Worm (Caenorhabditis elegans) whole organism, midembryonic: ENCODE data around the gene srbc-51.
"Not testable (repeated sequence)": the region's sequence is repeated elsewhere in the genome, so short reads cannot be mapped to it uniquely, and the experiment has no call there.

ENCODE experiments used
- T22C8.4 ChIP-seq: fragments of 200-800 bp; sonication (Bioruptor generic); IDR thresholded peaks from 2 replicates; pipeline ENCODE4 v1.3.6; 2022; ENCODE audit warnings: missing genetic modification characterization, missing compliant biosample characterization
- cog-1 ChIP-seq: sonication (generic microtip); optimal IDR thresholded peaks from 2 replicates; lab custom pipeline; 2016; ENCODE audit warnings: missing genetic modification characterization, missing compliant biosample characterization
- klf-2 ChIP-seq: fragments of 200-800 bp; sonication (Bioruptor generic); conservative IDR thresholded peaks from 2 replicates; pipeline ENCODE4 v1.3.6; 2022; ENCODE audit warnings: missing genetic modification reagents, missing genetic modification characterization, missing compliant biosample characterization
- med-1 ChIP-seq: sonication (generic microtip); optimal IDR thresholded peaks from 2 replicates; lab custom pipeline; 2017; ENCODE audit warnings: missing genetic modification characterization, mild to moderate bottlenecking, missing compliant biosample characterization, antibody characterized with exemption, missing genetic modification reagents; ENCODE audit not compliant: insufficient read depth
- ref-1 ChIP-seq: fragments of 200-800 bp; sonication (Bioruptor generic); conservative IDR thresholded peaks from 2 replicates; pipeline ENCODE4 v1.3.6; 2022; ENCODE audit warnings: missing genetic modification reagents, missing genetic modification characterization, missing compliant biosample characterization

DNA sequence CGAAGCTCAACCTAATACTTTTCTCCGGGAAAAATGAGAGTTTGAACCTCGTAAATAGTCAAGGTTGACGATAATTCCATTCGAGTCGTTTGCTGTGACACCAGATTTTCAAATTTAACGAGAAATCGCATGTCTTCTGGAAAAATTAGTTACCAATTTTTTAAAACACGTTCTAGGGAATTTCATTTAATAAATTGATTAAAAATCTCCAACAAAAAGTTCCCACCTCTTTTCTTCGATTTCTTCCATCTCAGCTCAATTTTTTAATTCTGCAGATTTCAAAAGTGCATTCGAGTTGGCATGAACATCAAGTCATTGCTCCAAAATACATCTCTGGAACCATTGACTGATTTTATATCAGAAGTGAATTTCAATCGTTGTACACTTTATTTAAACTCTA, 14.2 kb upstream of the srbc-51 start, which contains the start of gene nhr-282:
- not testable (repeated sequence) for TF ChIP-seq cog-1; med-1 (GFP tag; lab: Kevin White, UChicago); T22C8.4; klf-2 (GFP tag; lab: Robert Waterston, UW); ref-1
